Worm (Caenorhabditis elegans) whole organism, L2 larva: ENCODE data around the gene ptp-1.

Experiments used
- ceh-82 ChIP-seq: fragments of 150-350 bp; optimal IDR thresholded peaks from 2 replicates; lab custom pipeline; 2014; ENCODE audit warnings: missing biosample characterization, missing genetic modification characterization
- lin-13 ChIP-seq: fragments of 150-350 bp; optimal IDR thresholded peaks from 2 replicates; lab custom pipeline; 2014; ENCODE audit warnings: missing biosample characterization, missing genetic modification reagents, missing genetic modification characterization
- mab-5 ChIP-seq: fragments of 150-350 bp; optimal IDR thresholded peaks from 2 replicates; lab custom pipeline; 2014; ENCODE audit warnings: missing biosample characterization, missing genetic modification characterization
- snpc-4 ChIP-seq: fragments of 150-350 bp; optimal IDR thresholded peaks from 2 replicates; lab custom pipeline; 2014; ENCODE audit warnings: missing biosample characterization, missing genetic modification characterization
- unc-39 ChIP-seq: fragments of 150-350 bp; optimal IDR thresholded peaks from 2 replicates; lab custom pipeline; 2014; ENCODE audit warnings: missing biosample characterization, missing genetic modification characterization
- unc-62 ChIP-seq: fragments of 150-350 bp; optimal IDR thresholded peaks from 2 replicates; lab custom pipeline; 2014; ENCODE audit warnings: missing biosample characterization, missing genetic modification reagents, missing genetic modification characterization
- zag-1 ChIP-seq: fragments of 150-350 bp; optimal IDR thresholded peaks from 2 replicates; lab custom pipeline; 2014; ENCODE audit warnings: missing biosample characterization, missing genetic modification characterization

DNA sequence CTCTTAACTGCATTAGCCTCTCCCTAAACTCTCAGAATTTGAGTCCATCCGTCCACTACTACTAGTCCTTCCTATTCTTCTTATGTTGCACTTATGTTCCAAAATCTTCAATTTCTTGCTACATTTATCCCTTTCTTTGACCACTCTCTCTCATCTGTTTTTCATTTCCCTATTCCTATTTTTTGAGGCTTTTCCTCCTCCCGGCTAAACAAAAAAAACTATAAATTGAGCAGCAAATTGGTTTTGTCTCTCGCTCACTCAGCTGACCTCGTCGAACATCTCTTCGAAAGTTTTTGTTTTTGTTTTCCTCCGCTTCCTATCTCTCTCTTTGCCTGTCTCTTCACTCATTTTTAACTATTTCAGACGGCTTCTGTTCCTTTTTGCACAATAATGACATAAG, at the start of gene ptp-1:
- TF ChIP-seq mab-5 (tag; lab: Kevin White, UChicago) (no peak), lin-13 (GFP tag; lab: Kevin White, UChicago) (no peak), zag-1 (tag; lab: Kevin White, UChicago) (no peak), unc-62 (GFP tag; lab: Kevin White, UChicago) (no peak), unc-39 (tag; lab: Kevin White, UChicago) (no peak), snpc-4 (tag; lab: Kevin White, UChicago) (no peak), ceh-82 (tag; lab: Kevin White, UChicago) (no peak)
